Worm (Caenorhabditis elegans) whole organism, mixed stage, embryonic: Measurements from ENCODE around the gene mltn-6.

Experiments
- ceh-43 ChIP-seq: fragments of 200-800 bp; sonication (Bioruptor generic); optimal IDR thresholded peaks from 2 replicates; lab custom pipeline; 2018; ENCODE audit warnings: mild to moderate bottlenecking, missing genetic modification characterization, moderate library complexity, missing compliant biosample characterization
- elt-3 ChIP-seq: fragments of 150-350 bp; optimal IDR thresholded peaks from 2 replicates; lab custom pipeline; 2014; ENCODE audit warnings: missing biosample characterization, missing genetic modification characterization
- lsy-2 ChIP-seq: fragments of 150-350 bp; optimal IDR thresholded peaks from 2 replicates; lab custom pipeline; 2014; ENCODE audit warnings: missing biosample characterization, missing genetic modification characterization
- nhr-237 ChIP-seq: fragments of 150-350 bp; optimal IDR thresholded peaks from 2 replicates; lab custom pipeline; 2014; ENCODE audit warnings: missing biosample characterization, missing genetic modification characterization
- nhr-28 ChIP-seq: fragments of 150-350 bp; optimal IDR thresholded peaks from 2 replicates; lab custom pipeline; 2014; ENCODE audit warnings: missing biosample characterization, missing genetic modification characterization
- nhr-76 ChIP-seq: sonication (generic microtip); optimal IDR thresholded peaks from 2 replicates; lab custom pipeline; 2017; ENCODE audit warnings: missing biosample characterization, missing genetic modification characterization
- pha-4 ChIP-seq: fragments of 150-350 bp; optimal IDR thresholded peaks from 2 replicates; lab custom pipeline; 2018; ENCODE audit warnings: missing biosample characterization, missing genetic modification reagents, missing genetic modification characterization
- unc-39 ChIP-seq: fragments of 150-350 bp; optimal IDR thresholded peaks from 2 replicates; lab custom pipeline; 2014; ENCODE audit warnings: missing biosample characterization, missing genetic modification characterization
- zip-8 ChIP-seq: fragments of 150-350 bp; optimal IDR thresholded peaks from 2 replicates; lab custom pipeline; 2014; ENCODE audit warnings: missing biosample characterization, missing genetic modification characterization
- ztf-11 ChIP-seq: fragments of 150-350 bp; optimal IDR thresholded peaks from 2 replicates; lab custom pipeline; 2014; ENCODE audit warnings: missing biosample characterization, missing genetic modification characterization

DNA sequence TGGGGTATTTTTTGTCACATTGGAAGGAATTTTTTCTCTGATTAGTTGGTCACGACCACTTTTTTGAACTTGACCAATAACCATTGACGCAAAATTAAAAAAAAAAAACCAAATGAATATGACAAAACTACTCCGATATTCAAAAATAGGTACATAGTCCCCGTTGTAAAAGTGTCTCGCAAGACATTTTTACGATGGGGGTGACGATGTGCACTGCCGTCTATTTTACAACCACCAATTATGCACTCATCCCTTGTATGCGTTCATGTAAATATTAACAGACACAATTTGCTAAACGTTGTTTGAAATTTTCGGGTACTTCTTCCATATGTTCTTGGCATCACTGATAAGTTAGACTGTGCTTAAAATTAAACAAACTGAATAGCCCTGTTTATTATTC is 35.0 kb downstream of the mltn-6 start, which contains the start of gene scl-27:
- TF ChIP-seq ceh-43 = no peak
- no peak for TF ChIP-seq elt-3 (tag; lab: Kevin White, UChicago)
- TF ChIP-seq ztf-11 (tag; lab: Kevin White, UChicago) = no peak
- no peak for TF ChIP-seq zip-8
- TF ChIP-seq unc-39 (tag; lab: Kevin White, UChicago) = no peak
- no peak for TF ChIP-seq nhr-28 (tag; lab: Kevin White, UChicago)
- TF ChIP-seq pha-4 (tag; lab: Kevin White, UChicago) = no peak
- no peak for TF ChIP-seq nhr-237 (tag; lab: Kevin White, UChicago)
- no peak for TF ChIP-seq lsy-2 (tag; lab: Kevin White, UChicago)
- TF ChIP-seq nhr-76 (tag; lab: Kevin White, UChicago) = no peak
